Worm (Caenorhabditis elegans) whole organism, mixed stage, embryonic: ENCODE results near the gene tsp-14.

Source experiments
- ceh-83 ChIP-seq: fragments of 200-800 bp; sonication (Bioruptor generic); optimal IDR thresholded peaks from 2 replicates; lab custom pipeline; 2018; ENCODE audit warnings: mild to moderate bottlenecking, missing genetic modification characterization, missing compliant biosample characterization
- nhr-2 ChIP-seq: fragments of 150-350 bp; optimal IDR thresholded peaks from 2 replicates; lab custom pipeline; 2014; ENCODE audit warnings: missing biosample characterization, missing genetic modification characterization
- pha-4 ChIP-seq: fragments of 150-350 bp; optimal IDR thresholded peaks from 2 replicates; lab custom pipeline; 2018; ENCODE audit warnings: missing biosample characterization, missing genetic modification reagents, missing genetic modification characterization
- unc-39 ChIP-seq: fragments of 150-350 bp; optimal IDR thresholded peaks from 2 replicates; lab custom pipeline; 2014; ENCODE audit warnings: missing biosample characterization, missing genetic modification characterization

DNA sequence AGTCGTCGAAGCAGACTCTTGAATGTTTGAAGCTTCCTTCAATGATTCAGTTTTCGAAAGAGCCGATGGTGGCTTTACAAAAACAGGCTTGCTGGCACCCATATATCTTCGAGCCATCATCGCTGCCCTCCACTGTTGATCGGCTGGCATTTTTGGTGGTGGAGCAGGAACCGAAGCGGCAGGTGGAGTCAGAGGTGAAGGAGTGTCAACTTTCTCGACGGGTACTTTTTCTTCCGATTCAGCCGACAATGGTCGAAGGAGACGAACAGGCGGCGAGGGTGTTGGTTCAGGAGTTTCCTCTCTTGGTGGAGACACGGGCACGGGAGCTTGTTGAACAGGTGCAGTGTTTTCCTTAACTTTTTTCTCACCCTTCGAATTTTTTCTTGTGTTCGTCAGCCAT, 34.5 kb downstream of the tsp-14 start:
- TF ChIP-seq pha-4 (tag; lab: Kevin White, UChicago) (no peak), nhr-2 (no peak), unc-39 (tag; lab: Kevin White, UChicago) (no peak), ceh-83 (no peak)
